Fruit fly (Drosophila melanogaster) whole organism, embryonic: ENCODE data around the gene SdhC.

Experiments used
- ATbp ChIP-seq: fragments of 200-800 bp; sonication (Bioruptor generic); optimal IDR thresholded peaks from 2 replicates; lab custom pipeline; 2017; ENCODE audit warnings: missing biosample characterization, mild to moderate bottlenecking, missing genetic modification characterization, missing genetic modification reagents
- Adf1 ChIP-seq: fragments of 200-800 bp; sonication (Bioruptor generic); IDR thresholded peaks from 2 replicates; pipeline ENCODE4 v1.3.6; 2022; ENCODE audit warnings: missing biosample characterization, missing genetic modification characterization
- CG10654 ChIP-seq: fragments of 200-800 bp; sonication (Bioruptor generic); optimal IDR thresholded peaks from 2 replicates; lab custom pipeline; 2016; ENCODE audit warnings: missing biosample characterization, missing genetic modification characterization
- CG11085 ChIP-seq: fragments of 200-800 bp; sonication (Bioruptor generic); IDR thresholded peaks from 2 replicates; pipeline ENCODE4 v1.3.6; 2022; ENCODE audit warnings: missing biosample characterization, missing genetic modification characterization
- CG11247 ChIP-seq: fragments of 200-800 bp; sonication (Bioruptor generic); IDR thresholded peaks from 2 replicates; pipeline ENCODE4 v1.3.6; 2022; ENCODE audit warnings: missing biosample characterization, missing genetic modification characterization
- CG11695 ChIP-seq: fragments of 200-800 bp; sonication (Bioruptor generic); IDR thresholded peaks from 3 replicates; pipeline ENCODE4 v1.3.6; 2022; ENCODE audit warnings: missing biosample characterization, missing genetic modification characterization
- CG11723 ChIP-seq: fragments of 200-800 bp; sonication (Bioruptor generic); optimal IDR thresholded peaks from 2 replicates; lab custom pipeline; 2017; ENCODE audit warnings: missing biosample characterization, mild to moderate bottlenecking, missing genetic modification characterization
- CG1233 ChIP-seq: fragments of 200-800 bp; sonication (Bioruptor generic); optimal IDR thresholded peaks from 4 replicates; lab custom pipeline; 2018; ENCODE audit warnings: missing biosample characterization, mild to moderate bottlenecking, missing genetic modification characterization
- CG15514 ChIP-seq: fragments of 200-800 bp; sonication (Bioruptor generic); optimal IDR thresholded peaks from 3 replicates; lab custom pipeline; 2017; ENCODE audit warnings: missing biosample characterization, missing genetic modification characterization, mild to moderate bottlenecking, moderate library complexity, missing genetic modification reagents
- CG17328 ChIP-seq: fragments of 200-800 bp; sonication (Bioruptor generic); IDR thresholded peaks from 2 replicates; pipeline ENCODE4 v1.3.6; 2022; ENCODE audit warnings: missing biosample characterization, missing genetic modification characterization
- CG18262 ChIP-seq: fragments of 200-800 bp; optimal IDR thresholded peaks from 3 replicates; lab custom pipeline; 2019; ENCODE audit warnings: missing biosample characterization, mild to moderate bottlenecking, missing genetic modification characterization, moderate library complexity
- CG33557 ChIP-seq: fragments of 200-800 bp; sonication (Bioruptor generic); optimal IDR thresholded peaks from 2 replicates; lab custom pipeline; 2019; ENCODE audit warnings: missing biosample characterization, mild to moderate bottlenecking, missing genetic modification characterization, moderate library complexity
- CG3847 ChIP-seq: fragments of 200-800 bp; sonication (Bioruptor generic); IDR thresholded peaks from 2 replicates; pipeline ENCODE4 v1.3.6; 2022; ENCODE audit warnings: missing biosample characterization, missing genetic modification characterization
- CG42726 ChIP-seq: fragments of 200-800 bp; sonication (Bioruptor generic); IDR thresholded peaks from 2 replicates; pipeline ENCODE4 v1.3.6; 2022; ENCODE audit warnings: missing biosample characterization, missing genetic modification characterization; ENCODE audit not compliant: partially characterized antibody
- CG5245 ChIP-seq: fragments of 200-800 bp; sonication (Bioruptor generic); optimal IDR thresholded peaks from 3 replicates; lab custom pipeline; 2016; ENCODE audit warnings: missing biosample characterization, missing genetic modification characterization
- CG6813 ChIP-seq: fragments of 200-800 bp; sonication (Bioruptor generic); optimal IDR thresholded peaks from 2 replicates; lab custom pipeline; 2017; ENCODE audit warnings: missing biosample characterization, missing genetic modification characterization, mild to moderate bottlenecking, moderate library complexity, missing genetic modification reagents
- CG7271 ChIP-seq: fragments of 200-800 bp; sonication (Bioruptor generic); optimal IDR thresholded peaks from 2 replicates; lab custom pipeline; 2018; ENCODE audit warnings: missing biosample characterization, mild to moderate bottlenecking, missing genetic modification characterization, moderate library complexity
- CG7556 ChIP-seq: fragments of 200-800 bp; sonication (Bioruptor generic); optimal IDR thresholded peaks from 2 replicates; lab custom pipeline; 2017; ENCODE audit warnings: missing biosample characterization, mild to moderate bottlenecking, missing genetic modification characterization
- CG8281 ChIP-seq: fragments of 200-800 bp; sonication (Bioruptor generic); optimal IDR thresholded peaks from 2 replicates; lab custom pipeline; 2018; ENCODE audit warnings: missing biosample characterization, mild to moderate bottlenecking, missing genetic modification characterization, moderate library complexity
- Dip2 ChIP-seq: fragments of 200-800 bp; sonication (Bioruptor generic); IDR thresholded peaks from 2 replicates; pipeline ENCODE4 v1.3.6; 2022; ENCODE audit warnings: missing biosample characterization, missing genetic modification characterization
- Dll ChIP-seq: fragments of 200-800 bp; sonication (Bioruptor generic); IDR thresholded peaks from 4 replicates; pipeline ENCODE4 v1.3.6; 2022; ENCODE audit warnings: missing biosample characterization, missing genetic modification characterization; ENCODE audit not compliant: partially characterized antibody
- Fer3 ChIP-seq: fragments of 200-800 bp; sonication (Bioruptor generic); optimal IDR thresholded peaks from 2 replicates; lab custom pipeline; 2018; ENCODE audit warnings: missing biosample characterization, mild to moderate bottlenecking, missing genetic modification characterization, moderate library complexity
- HLH54F ChIP-seq: fragments of 200-800 bp; sonication (Bioruptor generic); optimal IDR thresholded peaks from 3 replicates; lab custom pipeline; 2016; ENCODE audit warnings: missing biosample characterization, missing genetic modification characterization
- Hmr ChIP-seq: fragments of 200-800 bp; sonication (Bioruptor generic); optimal IDR thresholded peaks from 3 replicates; lab custom pipeline; 2017; ENCODE audit warnings: mild to moderate bottlenecking, missing biosample characterization, missing genetic modification reagents, missing genetic modification characterization
- Hmx ChIP-seq: fragments of 200-800 bp; sonication (Bioruptor generic); optimal IDR thresholded peaks from 2 replicates; lab custom pipeline; 2016; ENCODE audit warnings: missing biosample characterization, missing genetic modification characterization
- NC2β ChIP-seq: fragments of 200-800 bp; sonication (Bioruptor generic); optimal IDR thresholded peaks from 2 replicates; lab custom pipeline; 2016; ENCODE audit warnings: missing biosample characterization, missing genetic modification characterization
- NfI ChIP-seq: fragments of 200-800 bp; sonication (Bioruptor generic); optimal IDR thresholded peaks from 3 replicates; lab custom pipeline; 2018; ENCODE audit warnings: missing biosample characterization, mild to moderate bottlenecking, missing genetic modification characterization, moderate library complexity
- Opbp ChIP-seq: fragments of 200-800 bp; sonication (Bioruptor generic); IDR thresholded peaks from 3 replicates; pipeline ENCODE4 v1.3.6; 2022; ENCODE audit warnings: missing biosample characterization, missing genetic modification characterization; ENCODE audit not compliant: partially characterized antibody
- Optix ChIP-seq: fragments of 200-800 bp; sonication (Bioruptor generic); IDR thresholded peaks from 3 replicates; pipeline ENCODE4 v1.3.6; 2022; ENCODE audit warnings: missing biosample characterization, missing genetic modification characterization
- Sox100B ChIP-seq: fragments of 200-800 bp; sonication (Bioruptor generic); optimal IDR thresholded peaks from 3 replicates; lab custom pipeline; 2018; ENCODE audit warnings: missing biosample characterization, mild to moderate bottlenecking, missing genetic modification characterization
- ac ChIP-seq: fragments of 200-800 bp; sonication (Bioruptor generic); optimal IDR thresholded peaks from 3 replicates; lab custom pipeline; 2017; ENCODE audit warnings: missing biosample characterization, mild to moderate bottlenecking, missing genetic modification characterization
- ap ChIP-seq: fragments of 200-800 bp; sonication (Bioruptor generic); IDR thresholded peaks from 2 replicates; pipeline ENCODE4 v1.3.6; 2022; ENCODE audit warnings: missing biosample characterization, missing genetic modification characterization
- ato ChIP-seq: fragments of 200-800 bp; sonication (Bioruptor generic); IDR thresholded peaks from 2 replicates; pipeline ENCODE4 v1.3.6; 2022; ENCODE audit warnings: missing biosample characterization, missing genetic modification characterization; ENCODE audit not compliant: partially characterized antibody
- az2 ChIP-seq: fragments of 200-800 bp; sonication (Bioruptor generic); optimal IDR thresholded peaks from 3 replicates; lab custom pipeline; 2016; ENCODE audit warnings: missing biosample characterization, missing genetic modification characterization
- bcd ChIP-seq: fragments of 200-800 bp; sonication (Bioruptor generic); optimal IDR thresholded peaks from 2 replicates; lab custom pipeline; 2017; ENCODE audit warnings: missing biosample characterization, mild to moderate bottlenecking, missing genetic modification characterization
- br ChIP-seq: fragments of >200 bp; optimal IDR thresholded peaks from 2 replicates; lab custom pipeline; 2017
- chn ChIP-seq: fragments of 200-800 bp; sonication (Bioruptor generic); optimal IDR thresholded peaks from 2 replicates; lab custom pipeline; 2016; ENCODE audit warnings: missing biosample characterization, missing genetic modification characterization
- dpn ChIP-seq, 2 experiments: fragments of 200-800 bp; sonication (Bioruptor generic); optimal IDR thresholded peaks; 3 replicates each; lab custom pipeline; 2016; ENCODE audit warnings: missing biosample characterization in 2 of 2, missing genetic modification characterization in 2 of 2
- fd96Cb ChIP-seq: fragments of 200-800 bp; sonication (Bioruptor generic); optimal IDR thresholded peaks from 2 replicates; lab custom pipeline; 2018; ENCODE audit warnings: missing biosample characterization, mild to moderate bottlenecking, missing genetic modification characterization, moderate library complexity
- lmd ChIP-seq: fragments of 200-800 bp; sonication (Bioruptor generic); IDR thresholded peaks from 2 replicates; pipeline ENCODE4 v1.3.6; 2022; ENCODE audit warnings: missing biosample characterization, missing genetic modification characterization
- nom ChIP-seq: fragments of 200-800 bp; sonication (Bioruptor generic); optimal IDR thresholded peaks from 2 replicates; lab custom pipeline; 2017; ENCODE audit warnings: missing biosample characterization, missing genetic modification characterization, mild to moderate bottlenecking, moderate library complexity, missing genetic modification reagents
- pfk ChIP-seq: fragments of 200-800 bp; sonication (Bioruptor generic); optimal IDR thresholded peaks from 2 replicates; lab custom pipeline; 2018; ENCODE audit warnings: missing biosample characterization, mild to moderate bottlenecking, missing genetic modification characterization, moderate library complexity
- pho ChIP-seq: fragments of 200-800 bp; sonication (Bioruptor generic); optimal IDR thresholded peaks from 2 replicates; lab custom pipeline; 2016; ENCODE audit warnings: missing biosample characterization, missing genetic modification characterization
- seq ChIP-seq: fragments of 200-800 bp; sonication (Bioruptor generic); IDR thresholded peaks from 2 replicates; pipeline ENCODE4 v1.3.6; 2022; ENCODE audit warnings: missing biosample characterization, missing genetic modification characterization
- tap ChIP-seq: fragments of 200-800 bp; optimal IDR thresholded peaks from 3 replicates; lab custom pipeline; 2019; ENCODE audit warnings: missing biosample characterization, mild to moderate bottlenecking, missing genetic modification characterization, moderate library complexity
- tna ChIP-seq: fragments of 200-800 bp; sonication (Bioruptor generic); IDR thresholded peaks from 2 replicates; pipeline ENCODE4 v1.3.6; 2022; ENCODE audit warnings: missing biosample characterization, missing genetic modification characterization; ENCODE audit not compliant: partially characterized antibody
- twi ChIP-seq: fragments of 200-800 bp; optimal IDR thresholded peaks from 2 replicates; lab custom pipeline; 2019; ENCODE audit warnings: missing biosample characterization, mild to moderate bottlenecking, missing genetic modification characterization, moderate library complexity
- vfl ChIP-seq: fragments of 200-800 bp; sonication (Bioruptor generic); optimal IDR thresholded peaks from 2 replicates; lab custom pipeline; 2016; ENCODE audit warnings: missing biosample characterization, missing genetic modification characterization
- yki ChIP-seq: fragments of >200 bp; optimal IDR thresholded peaks from 3 replicates; lab custom pipeline; 2018

The SdhC gene

DNA sequence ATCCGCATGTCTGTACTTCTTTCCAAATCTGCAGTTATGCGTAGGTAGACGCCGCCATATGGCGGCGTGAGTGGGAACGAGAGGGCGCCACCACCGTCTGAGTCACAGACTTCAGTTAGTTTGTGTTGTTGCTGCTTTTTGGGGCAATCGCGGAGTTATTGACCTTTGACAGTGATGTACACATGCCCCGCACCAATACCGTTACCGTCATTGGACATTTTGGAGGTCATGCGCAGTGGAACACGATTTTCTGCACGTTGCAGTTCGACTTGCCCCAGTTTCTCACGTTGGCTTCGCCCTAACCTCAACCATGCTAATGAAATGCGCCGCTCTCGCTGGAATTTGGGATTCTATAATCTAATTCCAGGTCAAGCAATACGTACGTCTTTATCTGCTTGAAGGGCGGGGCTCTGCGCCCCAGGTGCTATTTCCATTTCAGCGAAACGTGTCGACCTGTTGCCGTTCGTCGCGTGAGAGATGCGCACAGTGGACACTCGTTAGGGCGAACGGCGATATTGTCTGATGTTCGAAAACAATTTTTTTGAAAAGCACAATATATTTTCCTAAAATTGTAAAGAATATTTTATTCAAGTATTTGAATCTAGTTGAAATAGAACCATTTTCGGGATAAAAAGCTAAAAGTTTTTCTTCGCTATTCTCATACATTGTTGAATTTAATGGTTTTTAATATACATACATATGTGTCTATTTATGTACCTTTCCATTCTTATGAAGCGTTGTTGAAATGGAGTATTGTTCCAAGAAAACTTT is 1.8 kb upstream of the SdhC start (continued):
- TF ChIP-seq CG11247 (peak; percentile 60), twi (tag; lab: Kevin White, UChicago) (peak; percentile 6), CG18262 (peak; percentile 61), CG1233 (GFP tag; lab: Kevin White, UChicago) (peak; percentile 56), CG11695 (GFP tag; lab: Robert Waterston, UW) (peak; percentile 63; the same call in 2 of the 3 replicates), NfI (GFP tag; lab: Kevin White, UChicago) (peak; percentile 73), fd96Cb (peak; percentile 59), CG10654 (peak; percentile 23), CG11723 (GFP tag; lab: Kevin White, UChicago) (no peak), CG11085 (peak; percentile 64), Opbp (GFP tag; lab: Robert Waterston, UW) (no peak), tap (tag; lab: Kevin White, UChicago) (peak; percentile 45), pfk (GFP tag; lab: Kevin White, UChicago) (no peak), pho (GFP tag; lab: Kevin White, UChicago) (peak; percentile 64), az2 (GFP tag; lab: Kevin White, UChicago) (peak; percentile 75), CG8281 (tag; lab: Kevin White, UChicago) (peak; percentile 9), ATbp (GFP tag; lab: Kevin White, UChicago) (peak; percentile 36), CG17328 (peak; percentile 78), CG7271 (tag; lab: Kevin White, UChicago) (no peak), Hmr (GFP tag; lab: Kevin White, UChicago) (peak; percentile 76), CG42726 (no peak), Hmx (GFP tag; lab: Kevin White, UChicago) (no peak), Sox100B (GFP tag; lab: Kevin White, UChicago) (peak; percentile 53), ac (GFP tag; lab: Kevin White, UChicago) (no peak), bcd (GFP tag; lab: Kevin White, UChicago) (peak; percentile 62), lmd (GFP tag; lab: Robert Waterston, UW) (peak; percentile 81), Dll (GFP tag; lab: Robert Waterston, UW) (0 out of 4 replicates have a peak, but pooled peaks have one; percentile 20), CG6813 (no peak), Fer3 (tag; lab: Kevin White, UChicago) (peak; percentile 82), CG5245 (peak; percentile 45), HLH54F (GFP tag; lab: Kevin White, UChicago) (peak; percentile 74), vfl (peak; percentile 73), yki (no peak), br (lab: Kevin White, UChicago) (no peak), ato (no peak), chn (GFP tag; lab: Kevin White, UChicago) (peak; percentile 57), Adf1 (GFP tag; lab: Robert Waterston, UW) (peak; percentile 33; the same call in 1 of the 2 replicates), tna (no peak), CG15514 (GFP tag; lab: Kevin White, UChicago) (peak; percentile 63), nom (GFP tag; lab: Kevin White, UChicago) (peak; percentile 1), ap (GFP tag; lab: Robert Waterston, UW) (peak; percentile 39; the same call in 1 of the 2 replicates), Optix (GFP tag; lab: Robert Waterston, UW) (peak; percentile 35; the same call in 1 of the 3 replicates), seq (peak; percentile 62), CG33557 (GFP tag; lab: Kevin White, UChicago) (peak; percentile 27), CG3847 (GFP tag; lab: Robert Waterston, UW) (peak; percentile 56), CG7556 (GFP tag; lab: Kevin White, UChicago) (peak; percentile 65), dpn (GFP tag; optimal IDR thresholded peaks at IDR 0.05; lab: Kevin White, UChicago) (peak; percentile 78 to 86), NC2β (peak; percentile 48), Dip2 (GFP tag; lab: Robert Waterston, UW) (no peak)
